Fruit fly (Drosophila melanogaster): Measurements from ENCODE around the gene CG31524.

DNA sequence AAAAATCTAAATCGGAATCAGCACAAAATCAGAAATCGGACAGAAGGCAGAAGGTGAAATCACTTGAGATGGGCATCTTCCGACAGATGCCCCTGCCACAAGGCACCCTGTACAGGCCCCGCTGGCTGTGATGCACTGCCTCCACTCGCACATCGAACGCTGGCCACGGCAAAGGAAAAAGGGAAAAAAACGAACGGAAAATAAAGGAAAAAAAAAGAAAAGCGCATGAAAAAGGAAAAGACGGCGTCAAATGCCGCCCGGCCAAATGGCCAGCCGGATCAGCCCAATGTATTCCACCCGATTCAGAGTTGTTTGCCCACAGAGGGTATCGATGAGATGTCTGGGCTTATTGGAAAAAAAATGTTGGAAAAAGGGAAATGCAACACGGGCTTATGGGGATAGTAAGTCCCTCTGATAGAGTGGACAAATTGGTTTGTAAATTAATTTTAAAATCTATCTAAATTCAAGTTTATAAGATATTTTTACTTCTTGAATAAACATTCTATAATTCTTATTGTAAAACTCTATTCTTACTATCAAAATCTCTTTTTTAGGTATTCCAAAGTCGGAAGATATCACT is 17.1 kb upstream of the CG31524 start:
- no peak for TF ChIP-seq psq (GFP tag; optimal IDR thresholded peaks at IDR 0.05)
- TF ChIP-seq h (GFP tag; optimal IDR thresholded peaks at IDR 0.05) = no peak
- TF ChIP-seq usp (GFP tag; optimal IDR thresholded peaks at IDR 0.05) = no peak
- TF ChIP-seq dl (GFP tag; optimal IDR thresholded peaks at IDR 0.05; ENCODE audit: insufficient read depth in 1 of 2, partially characterized antibody in 2 of 2) = no peak
- no peak for TF ChIP-seq fru (GFP tag; optimal IDR thresholded peaks at IDR 0.05)
- no peak for TF ChIP-seq sv (GFP tag; optimal IDR thresholded peaks at IDR 0.05)
- no peak for TF ChIP-seq dsf (GFP tag; optimal IDR thresholded peaks at IDR 0.05; ENCODE audit: borderline replicate concordance)
- no peak for TF ChIP-seq Hnf4 (GFP tag; optimal IDR thresholded peaks at IDR 0.05)
- no peak for TF ChIP-seq ey (GFP tag; optimal IDR thresholded peaks at IDR 0.05)
- TF ChIP-seq Hr78 (GFP tag; optimal IDR thresholded peaks at IDR 0.05) = no peak

Measured in whole organism, wandering third instar larva.